Worm (Caenorhabditis elegans): ENCODE data around the gene nspa-10.

ce11 chrV:14779644-14780043 is 29.4 kb upstream of the nspa-10 start, which contains the start of the genes scrm-7 and Y50E8A.10:
- TF ChIP-seq him-1 (tag; optimal IDR thresholded peaks at IDR 0.05) (no peak), W03F9.2 (tag; optimal IDR thresholded peaks at IDR 0.05) (no peak)
